Worm (Caenorhabditis elegans) whole organism, L1 larva: ENCODE results near the gene srw-117.

Experiments used
- aha-1 ChIP-seq: fragments of 150-350 bp; optimal IDR thresholded peaks from 2 replicates; lab custom pipeline; 2014; ENCODE audit warnings: missing biosample characterization, missing genetic modification characterization
- ama-1 ChIP-seq: fragments of 150-350 bp; optimal IDR thresholded peaks from 2 replicates; lab custom pipeline; 2014
- dpl-1 ChIP-seq, 3 experiments: fragments of 150-350 bp in 2 of 3; sonication (generic microtip) in 1 of 3; optimal IDR thresholded peaks; 2 replicates each; lab custom pipeline; 2014 to 2017; ENCODE audit warnings: missing biosample characterization in 3 of 3, missing genetic modification characterization in 3 of 3, missing genetic modification reagents in 3 of 3
- fkh-10 ChIP-seq: sonication (generic microtip); optimal IDR thresholded peaks from 2 replicates; lab custom pipeline; 2017; ENCODE audit warnings: missing biosample characterization, missing genetic modification reagents, missing genetic modification characterization
- jun-1 ChIP-seq: fragments of 150-350 bp; optimal IDR thresholded peaks from 2 replicates; lab custom pipeline; 2014; ENCODE audit warnings: missing biosample characterization, missing genetic modification reagents, missing genetic modification characterization
- lin-39 ChIP-seq: fragments of 150-350 bp; optimal IDR thresholded peaks from 2 replicates; lab custom pipeline; 2014; ENCODE audit warnings: missing biosample characterization, missing genetic modification reagents, missing genetic modification characterization
- lir-3 ChIP-seq: sonication (generic microtip); optimal IDR thresholded peaks from 2 replicates; lab custom pipeline; 2016; ENCODE audit warnings: mild to moderate bottlenecking, missing genetic modification characterization, moderate library complexity, missing compliant biosample characterization; ENCODE audit not compliant: poor library complexity
- nhr-11 ChIP-seq: fragments of 150-350 bp; optimal IDR thresholded peaks from 2 replicates; lab custom pipeline; 2014; ENCODE audit warnings: missing biosample characterization, missing genetic modification characterization
- nhr-12 ChIP-seq: sonication (generic microtip); optimal IDR thresholded peaks from 2 replicates; lab custom pipeline; 2017; ENCODE audit warnings: missing biosample characterization, missing genetic modification characterization
- pag-3 ChIP-seq: sonication (generic microtip); optimal IDR thresholded peaks from 2 replicates; lab custom pipeline; 2017; ENCODE audit warnings: missing genetic modification characterization, mild to moderate bottlenecking, missing compliant biosample characterization, antibody characterized with exemption, borderline replicate concordance; ENCODE audit not compliant: insufficient read depth
- skn-1 ChIP-seq: fragments of 150-350 bp; optimal IDR thresholded peaks from 2 replicates; lab custom pipeline; 2014; ENCODE audit warnings: missing biosample characterization, missing genetic modification characterization

DNA sequence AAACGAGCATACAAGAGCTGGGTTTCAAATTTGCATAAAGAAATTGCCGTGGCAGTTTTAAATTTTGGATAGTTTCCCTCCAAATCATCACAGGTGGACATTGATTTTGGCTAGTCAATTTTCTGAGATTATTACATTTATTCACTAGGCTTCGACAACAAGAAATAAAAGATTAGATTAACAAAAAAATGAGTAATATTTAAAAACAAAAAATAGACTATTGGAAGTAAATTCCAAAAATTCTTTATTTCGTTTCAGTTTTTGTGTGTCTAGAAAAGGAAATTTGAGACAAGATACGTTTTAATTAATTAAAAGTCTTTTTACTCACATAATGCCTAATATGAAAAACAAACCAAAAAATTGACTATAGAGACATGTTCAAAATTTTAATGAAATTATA lies 25.0 kb downstream of the srw-117 start, which contains the start of gene srw-142:
- TF ChIP-seq fkh-10 (GFP tag; lab: Kevin White, UChicago) (no peak), lir-3 (tag; lab: Kevin White, UChicago) (no peak), nhr-12 (no peak), ama-1 (lab: Kevin White, UChicago) (no peak), dpl-1 (GFP tag; optimal IDR thresholded peaks at IDR 0.05; lab: Kevin White, UChicago) (no peak), pag-3 (tag; lab: Kevin White, UChicago) (no peak), skn-1 (tag; lab: Kevin White, UChicago) (no peak), nhr-11 (tag; lab: Kevin White, UChicago) (no peak), jun-1 (no peak), lin-39 (no peak), aha-1 (tag; lab: Kevin White, UChicago) (no peak)
